Worm (Caenorhabditis elegans): ENCODE results near the gene T07A5.1.

T07A5.1 gene

DNA sequence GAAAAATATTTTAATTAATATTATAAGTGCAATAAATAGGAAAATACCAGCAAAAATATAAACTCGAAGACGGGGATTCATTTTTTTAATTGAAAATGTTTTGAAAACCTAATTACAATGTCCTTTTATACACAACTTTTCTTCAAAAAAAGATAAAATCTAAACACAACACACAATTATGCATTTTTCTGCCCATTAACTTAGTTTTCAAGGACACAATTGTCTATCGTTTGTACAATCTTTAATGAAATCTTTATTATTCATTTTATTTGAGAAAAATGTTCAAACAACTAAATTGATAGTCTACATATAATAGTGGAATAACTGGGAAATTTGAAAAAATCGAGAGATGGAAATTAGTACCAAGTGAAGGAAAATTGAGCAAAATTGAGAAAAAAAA, at the start of gene T07A5.1:
TSS of gene T07A5.1 (minus strand) at position 149 of the 400 bp plus-strand sequence.
- no peak for TF ChIP-seq W03F9.2 (tag; optimal IDR thresholded peaks at IDR 0.05)
- TF ChIP-seq him-1 (tag; optimal IDR thresholded peaks at IDR 0.05) = no peak
- TF ChIP-seq dao-5 (tag; optimal IDR thresholded peaks at IDR 0.05) = no peak

DNA sequence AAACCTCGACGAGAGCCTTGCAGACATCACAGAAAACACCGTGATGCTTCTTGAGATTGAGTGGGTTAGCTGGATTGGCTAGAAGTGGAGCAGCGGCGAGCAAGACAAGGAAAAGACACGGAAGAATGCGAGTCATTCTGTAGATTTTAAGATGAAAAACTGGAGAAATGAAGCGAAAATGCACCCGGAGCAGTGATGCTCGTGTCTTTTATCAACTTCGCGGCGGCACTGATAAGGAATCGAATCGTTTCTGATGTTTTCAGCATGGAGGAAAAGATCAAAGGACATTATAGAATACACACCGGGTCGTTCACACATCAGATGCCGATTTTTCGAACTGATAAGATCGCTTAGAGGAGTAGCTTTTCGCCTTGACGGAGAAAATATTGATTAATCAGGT, 49.4 kb upstream of the T07A5.1 start, which contains the start of gene spp-1:
TSS of gene spp-1 (minus strand) at position 287 of the 400 bp plus-strand sequence.
- no peak for TF ChIP-seq him-1 (tag; optimal IDR thresholded peaks at IDR 0.05)
- TF ChIP-seq dao-5 (tag; optimal IDR thresholded peaks at IDR 0.05) = no peak

DNA sequence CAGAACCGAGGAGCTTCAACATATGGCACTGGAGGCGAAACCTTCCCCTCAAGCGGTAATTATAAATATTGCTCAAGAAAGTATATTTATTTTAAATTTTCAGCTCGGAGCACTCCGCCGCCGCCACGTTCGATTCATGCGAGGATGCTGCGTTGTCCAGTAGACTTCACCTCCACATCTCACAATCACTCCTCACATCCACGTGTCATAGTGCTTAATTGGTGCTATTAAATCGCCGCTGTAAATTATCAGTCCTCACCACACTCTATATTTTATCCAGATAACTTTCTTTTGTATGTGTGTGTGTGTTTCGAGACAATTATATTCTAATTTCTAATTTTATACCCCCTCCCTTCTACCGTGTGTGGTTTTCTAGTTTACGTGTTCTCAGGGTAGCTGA, 48.6 kb upstream of the T07A5.1 start:
- TF ChIP-seq W03F9.2 (tag; optimal IDR thresholded peaks at IDR 0.05) (no peak), dao-5 (tag; optimal IDR thresholded peaks at IDR 0.05) (no peak), him-1 (tag; optimal IDR thresholded peaks at IDR 0.05) (no peak)

DNA sequence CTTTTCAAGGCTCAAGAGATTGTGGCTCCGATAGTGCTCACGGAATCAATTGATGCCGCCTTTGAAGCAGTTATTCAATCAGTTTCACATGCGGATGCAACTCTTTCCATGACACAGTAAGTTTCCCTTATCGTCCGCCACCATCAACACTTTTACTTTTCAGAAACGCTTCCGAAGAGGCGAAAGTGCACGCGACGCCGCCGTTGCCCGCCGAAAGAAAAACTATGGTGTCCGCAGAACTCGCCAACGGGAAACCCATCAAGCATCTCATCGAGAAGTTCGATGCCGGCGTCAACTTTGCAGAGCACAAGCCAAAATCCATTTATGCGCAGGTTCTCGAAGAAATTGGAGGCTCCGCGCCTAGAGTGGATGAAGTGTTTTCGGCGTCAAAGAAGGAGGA, 47.4 kb upstream of the T07A5.1 start:
- TF ChIP-seq him-1 (tag; optimal IDR thresholded peaks at IDR 0.05) = no peak
- no peak for TF ChIP-seq dao-5 (tag; optimal IDR thresholded peaks at IDR 0.05)
- TF ChIP-seq W03F9.2 (tag; optimal IDR thresholded peaks at IDR 0.05) = no peak

DNA sequence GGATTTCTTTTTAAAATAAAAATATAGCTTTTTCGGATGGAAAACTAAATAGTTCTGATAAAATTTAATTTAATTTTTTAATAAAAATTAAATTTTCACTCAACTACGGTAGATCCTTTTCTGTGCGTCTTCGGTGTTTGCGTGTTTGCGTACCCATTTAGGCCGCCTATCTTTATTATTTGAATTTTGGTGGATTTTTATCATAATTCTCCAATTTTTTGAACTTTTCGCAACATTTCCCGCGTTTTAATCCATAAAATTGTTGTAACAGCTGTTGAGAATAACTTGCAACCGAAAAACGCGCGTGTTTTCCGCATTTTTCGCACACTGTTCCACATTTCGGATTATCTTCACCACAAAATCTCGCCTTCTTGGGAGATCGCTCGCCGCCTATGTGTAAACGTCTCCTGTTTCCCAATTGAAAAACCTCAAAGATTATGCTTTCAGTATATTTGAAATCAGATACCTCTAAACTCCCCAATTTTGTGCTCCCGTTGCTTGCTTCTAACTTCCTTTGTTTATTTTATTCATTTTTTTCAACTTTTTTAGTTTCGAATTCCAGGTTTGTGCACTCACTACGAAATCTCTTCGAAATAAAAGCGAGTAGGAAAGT, 45.7 kb upstream of the T07A5.1 start, which contains the start of gene T07C4.3:
TSS of gene T07C4.3 (plus strand) at position 563 of the 613 bp plus-strand sequence.
- TF ChIP-seq him-1 (tag; optimal IDR thresholded peaks at IDR 0.05) = no peak
- no peak for TF ChIP-seq dao-5 (tag; optimal IDR thresholded peaks at IDR 0.05)
- no peak for TF ChIP-seq W03F9.2 (tag; optimal IDR thresholded peaks at IDR 0.05)

DNA sequence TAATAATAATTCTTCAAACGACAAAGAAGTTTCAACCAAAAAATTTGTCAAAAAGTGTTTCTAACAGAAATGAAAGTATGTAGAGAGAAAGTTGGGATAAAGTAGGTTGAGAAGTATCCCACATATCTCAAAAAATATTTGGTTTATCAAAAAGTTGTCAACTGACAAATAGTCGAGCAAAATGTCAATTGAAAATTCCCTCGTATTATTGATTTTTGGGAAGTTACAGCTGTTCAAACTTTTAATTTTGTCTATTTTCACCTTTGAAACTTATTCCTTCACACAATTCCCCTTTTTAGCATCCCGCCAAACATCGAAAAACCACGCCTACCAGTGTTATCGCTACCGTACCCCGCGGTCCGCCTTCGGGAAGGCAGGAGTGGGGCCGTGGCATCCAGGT, 41.1 kb upstream of the T07A5.1 start, which contains the start of gene tbx-8:
TSS of gene tbx-8 (plus strand) at position 301 of the 400 bp plus-strand sequence.
- TF ChIP-seq dao-5 (tag; optimal IDR thresholded peaks at IDR 0.05) (no peak), W03F9.2 (tag; optimal IDR thresholded peaks at IDR 0.05) (no peak), him-1 (tag; optimal IDR thresholded peaks at IDR 0.05) (no peak)

DNA sequence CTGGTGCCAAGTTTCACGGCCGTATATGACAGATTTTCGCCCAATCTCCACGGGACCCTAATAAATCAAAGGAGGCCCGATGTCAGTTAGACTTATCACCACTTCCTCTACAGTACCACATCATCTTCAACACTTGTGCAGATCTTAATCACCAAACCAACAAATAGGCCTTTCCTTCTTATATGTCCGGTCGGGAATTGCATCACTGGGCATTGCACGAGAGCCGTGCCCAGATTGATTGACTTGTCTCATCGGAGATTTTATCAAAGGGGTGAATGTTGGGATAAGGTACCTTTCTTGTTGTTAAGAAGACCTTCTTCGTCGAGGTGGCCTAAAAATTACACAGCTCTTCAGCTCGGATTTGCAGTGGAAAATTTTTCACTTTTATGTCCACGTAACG, 38.8 kb upstream of the T07A5.1 start:
- TF ChIP-seq him-1 (tag; optimal IDR thresholded peaks at IDR 0.05) = no peak
- TF ChIP-seq W03F9.2 (tag; optimal IDR thresholded peaks at IDR 0.05) = no peak
- TF ChIP-seq dao-5 (tag; optimal IDR thresholded peaks at IDR 0.05) = no peak

DNA sequence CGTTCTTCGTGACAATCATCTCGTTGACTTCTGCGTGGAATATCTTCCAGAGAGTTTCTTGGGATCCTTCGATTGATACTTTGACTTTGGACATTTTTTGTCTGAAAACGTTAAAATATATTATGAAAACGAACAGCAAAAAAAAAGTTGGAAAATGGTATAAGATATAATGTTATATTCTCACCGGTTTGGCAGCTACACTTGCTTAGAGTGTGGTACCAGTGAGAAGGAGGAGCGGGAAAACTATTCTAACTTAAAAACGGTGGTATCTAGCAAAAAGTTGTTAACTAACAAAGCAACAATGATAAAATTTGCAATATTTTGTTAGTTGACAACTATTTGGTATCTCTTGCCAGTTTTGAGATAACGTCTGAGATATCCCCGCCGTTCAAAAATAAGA, 35.8 kb upstream of the T07A5.1 start, which contains the start of gene tbx-9:
TSS of gene tbx-9 (minus strand) at position 101 of the 400 bp plus-strand sequence.
- TF ChIP-seq W03F9.2 (tag; optimal IDR thresholded peaks at IDR 0.05) = no peak
- no peak for TF ChIP-seq him-1 (tag; optimal IDR thresholded peaks at IDR 0.05)
- TF ChIP-seq dao-5 (tag; optimal IDR thresholded peaks at IDR 0.05) = no peak

DNA sequence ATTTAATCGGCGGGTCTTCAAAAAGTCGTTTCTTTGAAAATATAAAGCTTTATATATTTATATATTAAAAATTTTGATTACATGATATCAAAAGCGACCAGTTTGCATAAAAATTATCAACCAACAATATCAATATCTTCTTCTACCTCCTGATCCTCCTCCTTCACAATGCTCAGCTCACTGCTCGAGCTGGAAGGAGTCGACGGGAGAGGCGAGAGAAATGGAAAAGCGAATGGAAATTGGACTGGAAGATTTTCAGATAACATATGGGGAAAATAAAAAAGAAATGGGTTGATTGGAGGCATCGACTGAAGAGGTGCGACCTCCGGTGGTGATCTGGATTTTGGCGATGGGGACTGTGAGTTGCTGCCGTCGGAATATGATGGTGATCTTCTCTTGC, 34.0 kb upstream of the T07A5.1 start:
- TF ChIP-seq him-1 (tag; optimal IDR thresholded peaks at IDR 0.05) (no peak), dao-5 (tag; optimal IDR thresholded peaks at IDR 0.05) (no peak), W03F9.2 (tag; optimal IDR thresholded peaks at IDR 0.05) (no peak)

DNA sequence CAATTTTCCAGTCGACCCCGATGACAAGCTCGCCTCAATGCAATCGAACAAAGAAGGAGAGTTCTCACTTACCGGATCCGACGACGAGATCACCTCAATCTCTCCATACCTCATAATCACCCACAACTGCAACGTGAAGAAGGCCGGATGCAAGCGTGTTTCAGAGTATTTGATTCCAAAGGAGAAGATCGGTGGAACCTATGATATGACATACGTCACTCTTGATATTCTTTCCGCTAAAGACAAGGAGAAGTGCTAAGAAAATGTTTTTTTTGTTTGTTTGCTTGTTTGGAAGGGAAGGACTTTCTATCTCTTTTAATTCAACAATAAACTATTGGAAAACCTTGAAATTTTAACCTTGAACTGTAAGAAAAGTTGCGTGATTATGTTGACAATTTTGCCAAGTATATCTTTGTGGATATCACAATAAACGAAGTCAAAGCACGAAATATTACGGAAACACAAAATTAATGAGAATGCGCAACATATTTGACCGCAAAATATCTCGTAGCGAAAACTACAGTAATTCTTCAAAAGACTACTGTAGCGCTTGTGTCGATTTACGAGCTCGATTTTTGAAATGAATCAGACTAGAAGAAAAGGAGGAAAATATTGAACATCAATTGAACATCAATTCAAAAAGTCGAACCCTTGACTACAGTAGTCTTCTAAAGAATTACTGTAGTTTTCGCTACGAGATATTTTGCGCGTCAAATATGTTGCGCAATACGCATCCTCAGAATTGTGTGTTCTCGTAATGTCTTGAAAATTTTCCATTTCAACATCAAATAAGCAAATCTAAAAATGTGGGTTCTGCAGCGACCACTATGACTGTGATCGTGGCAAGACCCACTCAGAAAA, 33.2 kb upstream of the T07A5.1 start:
- no peak for TF ChIP-seq him-1 (tag; optimal IDR thresholded peaks at IDR 0.05)
- TF ChIP-seq W03F9.2 (tag; optimal IDR thresholded peaks at IDR 0.05) = no peak
- no peak for TF ChIP-seq dao-5 (tag; optimal IDR thresholded peaks at IDR 0.05)

DNA sequence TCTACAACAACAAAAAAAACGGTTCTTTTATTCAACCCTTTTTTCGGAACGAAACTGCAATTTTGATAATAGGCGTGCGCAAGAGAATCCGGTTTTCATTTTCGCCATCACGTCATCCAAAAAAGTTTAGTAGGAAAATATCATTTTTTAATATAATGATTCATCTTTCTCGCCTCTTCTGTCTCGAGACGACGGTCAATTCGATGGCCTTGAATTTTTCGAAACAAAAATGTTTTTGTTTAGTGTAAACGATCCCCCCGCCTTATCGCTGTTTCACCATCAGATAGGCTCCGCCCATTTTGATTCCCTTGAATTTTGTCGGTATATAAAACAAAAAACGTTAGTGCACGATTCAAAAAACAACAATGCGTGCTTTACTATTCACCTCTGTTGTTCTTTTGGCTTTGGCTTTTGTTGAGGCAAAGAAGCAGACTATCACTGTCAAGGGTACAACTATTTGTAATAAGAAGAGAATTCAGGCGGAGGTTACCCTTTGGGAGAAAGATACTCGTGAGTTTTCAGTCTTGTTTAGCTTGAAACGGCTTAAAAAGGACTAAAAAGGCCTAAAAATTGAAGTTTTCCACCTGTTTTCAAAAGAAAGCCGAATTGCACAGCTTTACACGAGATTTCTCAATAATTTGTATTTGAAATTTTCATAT, 31.6 kb upstream of the T07A5.1 start, which contains the start of gene ttr-15:
TSS of gene ttr-15 (plus strand) at position 340 of the 659 bp plus-strand sequence.
- TF ChIP-seq dao-5 (tag; optimal IDR thresholded peaks at IDR 0.05) = no peak
- TF ChIP-seq him-1 (tag; optimal IDR thresholded peaks at IDR 0.05) = no peak
- no peak for TF ChIP-seq W03F9.2 (tag; optimal IDR thresholded peaks at IDR 0.05)

DNA sequence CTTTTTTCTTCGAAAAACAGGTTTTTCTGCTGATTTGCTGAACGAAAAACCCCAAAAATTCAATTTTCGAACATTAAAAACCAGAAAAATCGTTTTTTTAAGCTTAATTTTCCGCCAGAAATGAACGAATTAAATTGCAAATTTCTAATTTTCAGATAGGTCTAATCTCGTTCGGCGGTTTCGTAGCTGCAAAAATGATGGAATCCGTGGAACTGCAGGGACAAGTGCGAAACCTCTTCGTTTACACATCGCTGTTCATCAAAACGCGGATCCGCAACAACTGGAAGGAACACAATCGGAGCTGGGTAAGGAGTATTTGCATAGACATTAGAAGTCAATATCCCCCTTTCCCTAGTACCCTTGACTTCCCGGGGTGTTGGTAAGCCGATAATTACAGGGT, 30.1 kb upstream of the T07A5.1 start:
- TF ChIP-seq him-1 (tag; optimal IDR thresholded peaks at IDR 0.05) (no peak), dao-5 (tag; optimal IDR thresholded peaks at IDR 0.05) (no peak), W03F9.2 (tag; optimal IDR thresholded peaks at IDR 0.05) (no peak)

DNA sequence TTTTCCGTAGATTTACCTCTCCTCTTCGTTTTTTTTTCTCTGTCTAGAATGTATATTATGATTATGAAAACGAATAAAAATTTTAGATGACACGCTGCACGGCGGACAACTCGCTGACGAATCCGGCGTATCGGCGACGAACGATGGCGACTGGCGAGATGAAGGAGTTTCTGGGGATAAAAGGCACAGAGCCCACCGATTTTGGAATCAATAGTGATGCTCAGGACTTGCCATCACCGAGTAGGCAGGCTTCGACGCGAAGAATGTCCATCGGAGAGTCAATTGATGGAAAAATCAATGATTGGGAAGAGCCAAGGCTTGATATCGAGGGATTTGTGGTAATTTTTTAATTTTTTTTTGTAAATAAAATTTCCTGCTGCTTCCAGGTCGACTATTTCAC, 29.1 kb upstream of the T07A5.1 start, which contains the start of gene ced-9:
TSS of gene ced-9 (plus strand) at position 87 of the 400 bp plus-strand sequence.
- no peak for TF ChIP-seq dao-5 (tag; optimal IDR thresholded peaks at IDR 0.05)
- TF ChIP-seq him-1 (tag; optimal IDR thresholded peaks at IDR 0.05) = no peak
- TF ChIP-seq W03F9.2 (tag; optimal IDR thresholded peaks at IDR 0.05) = no peak
